Worm (Caenorhabditis elegans) whole organism, L3 larva: Measurements from ENCODE around the gene tsen-2.

Source experiments
- ceh-82 ChIP-seq: fragments of 150-350 bp; optimal IDR thresholded peaks from 2 replicates; lab custom pipeline; 2014; ENCODE audit warnings: missing biosample characterization, missing genetic modification characterization
- elt-3 ChIP-seq, 3 experiments: fragments of 150-350 bp in 1 of 3; sonication (generic microtip) in 2 of 3; optimal IDR thresholded peaks; 2 replicates in 2 of 3; 4 replicates in 1 of 3; lab custom pipeline; 2014 to 2017; ENCODE audit warnings: missing biosample characterization in 3 of 3, missing genetic modification characterization in 3 of 3
- fos-1 ChIP-seq: fragments of 150-350 bp; optimal IDR thresholded peaks from 2 replicates; lab custom pipeline; 2014; ENCODE audit warnings: missing biosample characterization, missing genetic modification characterization
- nhr-25 ChIP-seq: sonication (generic microtip); optimal IDR thresholded peaks from 2 replicates; lab custom pipeline; 2017; ENCODE audit warnings: missing biosample characterization, missing genetic modification characterization
- snpc-4 ChIP-seq: fragments of 150-350 bp; optimal IDR thresholded peaks from 2 replicates; lab custom pipeline; 2014; ENCODE audit warnings: missing biosample characterization, missing genetic modification characterization
- unc-62 ChIP-seq: fragments of 150-350 bp; sonication (generic microtip); optimal IDR thresholded peaks from 4 replicates; lab custom pipeline; 2014; ENCODE audit warnings: missing biosample characterization, missing genetic modification reagents, missing genetic modification characterization

DNA sequence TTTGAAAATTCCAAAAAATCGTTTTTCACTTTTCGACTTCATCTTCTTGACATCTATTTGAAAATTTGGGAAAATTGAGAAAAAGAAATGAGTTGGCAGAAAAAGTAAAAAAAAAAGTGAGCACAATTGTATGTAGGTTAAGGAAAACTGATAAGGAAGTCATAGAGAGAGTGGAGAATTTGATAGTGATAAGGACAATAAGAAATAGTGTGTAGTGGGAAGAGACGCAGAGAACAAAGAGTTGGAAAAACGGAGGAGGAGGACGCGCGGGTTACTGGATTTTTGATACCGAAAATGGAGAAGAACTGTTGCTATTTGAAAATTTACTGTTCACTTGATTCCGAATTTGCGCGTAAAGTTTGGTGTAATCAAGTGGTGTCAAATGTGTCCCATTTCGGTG is 19.3 kb downstream of the tsen-2 start, which contains the start of gene Y56A3A.6:
- TF ChIP-seq ceh-82 (no peak), unc-62 (GFP tag; lab: Kevin White, UChicago) (no peak), fos-1 (no peak), elt-3 (tag; optimal IDR thresholded peaks at IDR 0.05; lab: Kevin White, UChicago) (no peak), snpc-4 (tag; lab: Kevin White, UChicago) (no peak), nhr-25 (tag; lab: Kevin White, UChicago) (no peak)
